ENCODE assay signal across 1 fruit fly cellular context in genomic region chr2L:19577187-19577765, dm6.
TF ChIP-seq lines count a peak whose summit lies in the region.

Gene spi, minus strand, starts transcription at chr2L:19577315.
Gene msb1l, plus strand, starts transcription at chr2L:19577701.

TF ChIP-seq in whole organism, embryonic, 481 proteins besides CTCF, POLR2A, EP300 and RAD21 (continued from another document):
- TF ChIP-seq TFAM (GFP tag; optimal IDR thresholded peaks at IDR 0.05; lab: Kevin White, UChicago) (no peak), crol (GFP tag; IDR thresholded peaks at IDR 0.05; lab: Robert Waterston, UW) (no peak), CG14050 (GFP tag; IDR thresholded peaks at IDR 0.05; lab: Robert Waterston, UW) (no peak), CG14667 (GFP tag; IDR thresholded peaks at IDR 0.05; lab: Robert Waterston, UW) (0 out of 2 replicates have a peak, but pooled peaks have one; percentile 22), CG8765 (GFP tag; IDR thresholded peaks at IDR 0.05; lab: Robert Waterston, UW) (no peak), Gsc (GFP tag; IDR thresholded peaks at IDR 0.05; lab: Robert Waterston, UW) (no peak)
